Fruit fly (Drosophila melanogaster): ENCODE measurements around the gene CG12994.

Gene CG12994

dm6 chrX:17482808-17483207 is 39.0 kb upstream of the CG12994 start (continued):
- TF ChIP-seq kni (GFP tag; optimal IDR thresholded peaks at IDR 0.05) (no peak), CG6175 (GFP tag; IDR thresholded peaks at IDR 0.05) (no peak), Dip2 (GFP tag; IDR thresholded peaks at IDR 0.05) (no peak; the same call in 1 of the 2 replicates), lmd (GFP tag; IDR thresholded peaks at IDR 0.05) (peak; percentile 30; the same call in 1 of the 2 replicates), CG1024 (GFP tag; IDR thresholded peaks at IDR 0.05) (no peak), tll (GFP tag; optimal IDR thresholded peaks at IDR 0.05) (no peak), NfI (GFP tag; optimal IDR thresholded peaks at IDR 0.05) (no peak), CG33557 (GFP tag; optimal IDR thresholded peaks at IDR 0.05) (no peak), ro (GFP tag; IDR thresholded peaks at IDR 0.05) (no peak), bigmax (GFP tag; optimal IDR thresholded peaks at IDR 0.05) (no peak), Fer3 (tag; optimal IDR thresholded peaks at IDR 0.05) (peak; percentile 0), CG12299 (tag; optimal IDR thresholded peaks at IDR 0.05) (no peak), Tbp (GFP tag; optimal IDR thresholded peaks at IDR 0.05) (no peak), CG1529 (GFP tag; optimal IDR thresholded peaks at IDR 0.05) (no peak), Kr (GFP tag; optimal IDR thresholded peaks at IDR 0.05) (no peak), Drgx (GFP tag; IDR thresholded peaks at IDR 0.05) (no peak; the same call in 1 of the 2 replicates), CG10431 (GFP tag; optimal IDR thresholded peaks at IDR 0.05) (no peak), Spps (tag; optimal IDR thresholded peaks at IDR 0.05) (no peak), ind (GFP tag; optimal IDR thresholded peaks at IDR 0.05) (no peak), dm (GFP tag; optimal IDR thresholded peaks at IDR 0.05) (no peak), Ada2b (GFP tag; IDR thresholded peaks at IDR 0.05) (0 out of 2 replicates have a peak, but pooled peaks have one; percentile 6), Elba2 (GFP tag; optimal IDR thresholded peaks at IDR 0.05) (no peak), Scr (GFP tag; IDR thresholded peaks at IDR 0.05; ENCODE audit: partially characterized antibody) (no peak), Max (GFP tag; optimal IDR thresholded peaks at IDR 0.05) (no peak), CG11560 (tag; IDR thresholded peaks at IDR 0.05) (peak; percentile 32; the same call in 1 of the 3 replicates), Lpt (GFP tag; optimal IDR thresholded peaks at IDR 0.05) (no peak), CG6254 (GFP tag; optimal IDR thresholded peaks at IDR 0.05) (no peak), CG7786 (GFP tag; optimal IDR thresholded peaks at IDR 0.05) (no peak), CG12744 (GFP tag; optimal IDR thresholded peaks at IDR 0.05) (no peak), CG4404 (GFP tag; IDR thresholded peaks at IDR 0.05) (no peak), CG11093 (GFP tag; IDR thresholded peaks at IDR 0.05) (no peak), B-H1 (GFP tag; IDR thresholded peaks at IDR 0.05) (0 out of 3 replicates have a peak, but pooled peaks have one; percentile 19), CG13287 (GFP tag; IDR thresholded peaks at IDR 0.05; ENCODE audit: partially characterized antibody) (no peak), CG14014 (GFP tag; IDR thresholded peaks at IDR 0.05) (0 out of 2 replicates have a peak, but pooled peaks have one; percentile 16), D (optimal IDR thresholded peaks at IDR 0.05) (no peak), D (GFP tag; optimal IDR thresholded peaks at IDR 0.05) (peak; percentile 22), Sry-β (GFP tag; optimal IDR thresholded peaks at IDR 0.05) (no peak), Atf3 (GFP tag; optimal IDR thresholded peaks at IDR 0.05) (no peak), CG9437 (GFP tag; optimal IDR thresholded peaks at IDR 0.05) (no peak), bcd (GFP tag; optimal IDR thresholded peaks at IDR 0.05) (no peak), Pdp1 (GFP tag; optimal IDR thresholded peaks at IDR 0.05) (no peak), CG6854 (GFP tag; optimal IDR thresholded peaks at IDR 0.05) (no peak), mam (GFP tag; optimal IDR thresholded peaks at IDR 0.05) (no peak), CG30020 (tag; optimal IDR thresholded peaks at IDR 0.05) (no peak), CG17385 (GFP tag; optimal IDR thresholded peaks at IDR 0.05) (peak; percentile 7), bowl (GFP tag; IDR thresholded peaks at IDR 0.05) (no peak), CG3838 (GFP tag; optimal IDR thresholded peaks at IDR 0.05) (no peak), CG17568 (GFP tag; optimal IDR thresholded peaks at IDR 0.05) (no peak), CG13296 (GFP tag; optimal IDR thresholded peaks at IDR 0.05) (peak; percentile 9), bsh (GFP tag; optimal IDR thresholded peaks at IDR 0.05) (no peak), CG6654 (GFP tag; optimal IDR thresholded peaks at IDR 0.05) (no peak), zfh1 (GFP tag; IDR thresholded peaks at IDR 0.05) (peak; percentile 49; the same call in 1 of the 3 replicates)
